Fruit fly (Drosophila melanogaster) whole organism, adult: ENCODE data around the gene Miox.

Experiments used
- CG1620 ChIP-seq: fragments of 200-800 bp; sonication (Bioruptor generic); optimal IDR thresholded peaks from 2 replicates; lab custom pipeline; 2016; ENCODE audit warnings: missing biosample characterization, missing genetic modification characterization
- CG33017 ChIP-seq: fragments of 200-800 bp; sonication (Bioruptor generic); optimal IDR thresholded peaks from 2 replicates; lab custom pipeline; 2018; ENCODE audit warnings: missing biosample characterization, mild to moderate bottlenecking, missing genetic modification characterization, moderate library complexity
- Clk ChIP-seq: fragments of 200-800 bp; sonication (Bioruptor generic); optimal IDR thresholded peaks from 2 replicates; lab custom pipeline; 2017; ENCODE audit warnings: missing biosample characterization, missing genetic modification characterization
- Hr96 ChIP-seq: fragments of 200-800 bp; sonication (Bioruptor generic); optimal IDR thresholded peaks from 2 replicates; lab custom pipeline; 2016; ENCODE audit warnings: missing biosample characterization, missing genetic modification characterization
- cic ChIP-seq: fragments of 200-800 bp; sonication (Bioruptor generic); optimal IDR thresholded peaks from 2 replicates; lab custom pipeline; 2017; ENCODE audit warnings: missing biosample characterization, mild to moderate bottlenecking, missing genetic modification characterization, moderate library complexity
- kay ChIP-seq: fragments of 200-800 bp; sonication (Bioruptor generic); peaks from one replicate; lab custom pipeline; 2016; ENCODE audit warnings: missing biosample characterization, missing genetic modification characterization, borderline replicate concordance
- ovo ChIP-seq: fragments of 200-800 bp; sonication (Bioruptor generic); optimal IDR thresholded peaks from 2 replicates; lab custom pipeline; 2016; ENCODE audit warnings: missing biosample characterization, missing genetic modification characterization
- pad ChIP-seq: fragments of 200-800 bp; sonication (Bioruptor generic); optimal IDR thresholded peaks from 3 replicates; lab custom pipeline; 2017; ENCODE audit warnings: missing biosample characterization, missing genetic modification characterization, mild to moderate bottlenecking, moderate library complexity, missing genetic modification reagents

- TF ChIP-seq Hr96 (GFP tag; lab: Kevin White, UChicago) (no peak), ovo (GFP tag; lab: Kevin White, UChicago) (no peak), CG1620 (GFP tag; lab: Kevin White, UChicago) (peak; percentile 26), kay (no peak), CG33017 (peak; percentile 33), cic (GFP tag; lab: Kevin White, UChicago) (no peak), Clk (GFP tag; lab: Kevin White, UChicago) (no peak), pad (GFP tag; lab: Kevin White, UChicago) (peak; percentile 7)
Observed at dm6 chr3L:12139232-12139698, 45.5 kb upstream of the Miox start.
